Fruit fly (Drosophila melanogaster) whole organism, embryonic: ENCODE data around the gene CG14668.

Experiments used
- Adf1 ChIP-seq: fragments of 200-800 bp; sonication (Bioruptor generic); IDR thresholded peaks from 2 replicates; pipeline ENCODE4 v1.3.6; 2022; ENCODE audit warnings: missing biosample characterization, missing genetic modification characterization
- Aef1 ChIP-seq: fragments of 200-800 bp; sonication (Bioruptor generic); IDR thresholded peaks from 3 replicates; pipeline ENCODE4 v1.3.6; 2022; ENCODE audit warnings: missing biosample characterization, missing genetic modification characterization
- Atf6 ChIP-seq: fragments of 200-800 bp; sonication (Bioruptor generic); IDR thresholded peaks from 2 replicates; pipeline ENCODE4 v1.3.6; 2022; ENCODE audit warnings: missing biosample characterization, missing genetic modification characterization
- B-H2 ChIP-seq: fragments of 200-800 bp; sonication (Bioruptor generic); optimal IDR thresholded peaks from 2 replicates; lab custom pipeline; 2018; ENCODE audit warnings: missing biosample characterization, mild to moderate bottlenecking, missing genetic modification characterization
- BtbVII ChIP-seq: fragments of 200-800 bp; sonication (Bioruptor generic); optimal IDR thresholded peaks from 3 replicates; lab custom pipeline; 2017; ENCODE audit warnings: missing biosample characterization, mild to moderate bottlenecking, missing genetic modification characterization
- CG10366 ChIP-seq: fragments of 200-800 bp; sonication (Bioruptor generic); IDR thresholded peaks from 2 replicates; pipeline ENCODE4 v1.3.6; 2022; ENCODE audit warnings: missing biosample characterization, missing genetic modification characterization
- CG11085 ChIP-seq: fragments of 200-800 bp; sonication (Bioruptor generic); IDR thresholded peaks from 2 replicates; pipeline ENCODE4 v1.3.6; 2022; ENCODE audit warnings: missing biosample characterization, missing genetic modification characterization
- CG1233 ChIP-seq: fragments of 200-800 bp; sonication (Bioruptor generic); optimal IDR thresholded peaks from 4 replicates; lab custom pipeline; 2018; ENCODE audit warnings: missing biosample characterization, mild to moderate bottlenecking, missing genetic modification characterization
- CG15073 ChIP-seq: fragments of 200-800 bp; sonication (Bioruptor generic); optimal IDR thresholded peaks from 2 replicates; lab custom pipeline; 2016; ENCODE audit warnings: missing biosample characterization, missing genetic modification characterization
- CG16863 ChIP-seq: fragments of 200-800 bp; sonication (Bioruptor generic); optimal IDR thresholded peaks from 3 replicates; lab custom pipeline; 2016; ENCODE audit warnings: missing biosample characterization, missing genetic modification characterization
- CG31441 ChIP-seq: fragments of 200-800 bp; sonication (Bioruptor generic); IDR thresholded peaks from 2 replicates; pipeline ENCODE4 v1.3.6; 2022; ENCODE audit warnings: missing biosample characterization, missing genetic modification characterization
- CG3163 ChIP-seq: fragments of 200-800 bp; sonication (Bioruptor generic); optimal IDR thresholded peaks from 3 replicates; lab custom pipeline; 2016; ENCODE audit warnings: missing biosample characterization, missing genetic modification characterization
- CG3281 ChIP-seq: fragments of 200-800 bp; sonication (Bioruptor generic); optimal IDR thresholded peaks from 3 replicates; lab custom pipeline; 2017; ENCODE audit warnings: missing biosample characterization, mild to moderate bottlenecking, missing genetic modification characterization
- CG34224 ChIP-seq: fragments of 200-800 bp; sonication (Bioruptor generic); IDR thresholded peaks from 3 replicates; pipeline ENCODE4 v1.3.6; 2022; ENCODE audit warnings: missing biosample characterization, missing genetic modification characterization; ENCODE audit not compliant: partially characterized antibody
- CG4404 ChIP-seq: fragments of 200-800 bp; sonication (Bioruptor generic); IDR thresholded peaks from 2 replicates; pipeline ENCODE4 v1.3.6; 2022; ENCODE audit warnings: missing biosample characterization, missing genetic modification characterization
- CG4730 ChIP-seq: fragments of 200-800 bp; sonication (Bioruptor generic); IDR thresholded peaks from 2 replicates; pipeline ENCODE4 v1.3.6; 2022; ENCODE audit warnings: missing biosample characterization, missing genetic modification characterization
- CG4820 ChIP-seq: fragments of 200-800 bp; sonication (Bioruptor generic); optimal IDR thresholded peaks from 3 replicates; lab custom pipeline; 2016; ENCODE audit warnings: missing biosample characterization, missing genetic modification characterization
- CG6683 ChIP-seq: fragments of 200-800 bp; sonication (Bioruptor generic); optimal IDR thresholded peaks from 2 replicates; lab custom pipeline; 2017; ENCODE audit warnings: missing biosample characterization, mild to moderate bottlenecking, missing genetic modification characterization, missing genetic modification reagents
- CG7786 ChIP-seq: fragments of 200-800 bp; sonication (Bioruptor generic); optimal IDR thresholded peaks from 2 replicates; lab custom pipeline; 2016; ENCODE audit warnings: missing biosample characterization, missing genetic modification characterization
- CG8478 ChIP-seq: fragments of >200 bp; optimal IDR thresholded peaks from 2 replicates; lab custom pipeline; 2018
- CG8924 ChIP-seq: fragments of 200-800 bp; optimal IDR thresholded peaks from 3 replicates; lab custom pipeline; 2019; ENCODE audit warnings: missing biosample characterization, mild to moderate bottlenecking, missing genetic modification characterization, moderate library complexity
- CHES-1-like ChIP-seq: fragments of 200-800 bp; sonication (Bioruptor generic); optimal IDR thresholded peaks from 2 replicates; lab custom pipeline; 2016; ENCODE audit warnings: missing biosample characterization, missing genetic modification characterization
- Dip3 ChIP-seq: fragments of 200-800 bp; sonication (Bioruptor generic); optimal IDR thresholded peaks from 3 replicates; lab custom pipeline; 2016; ENCODE audit warnings: missing biosample characterization, missing genetic modification characterization
- ERR ChIP-seq: fragments of 200-800 bp; sonication (Bioruptor generic); optimal IDR thresholded peaks from 2 replicates; lab custom pipeline; 2016; ENCODE audit warnings: missing biosample characterization, missing genetic modification characterization
- Ets65A ChIP-seq: fragments of 200-800 bp; sonication (Bioruptor generic); peaks from one replicate; lab custom pipeline; 2016; ENCODE audit warnings: missing biosample characterization, missing genetic modification characterization
- HHEX ChIP-seq: fragments of 200-800 bp; sonication (Bioruptor generic); optimal IDR thresholded peaks from 3 replicates; lab custom pipeline; 2017; ENCODE audit warnings: missing biosample characterization, mild to moderate bottlenecking, missing genetic modification characterization, missing genetic modification reagents
- HmgZ ChIP-seq: fragments of 200-800 bp; sonication (Bioruptor generic); optimal IDR thresholded peaks from 2 replicates; lab custom pipeline; 2018; ENCODE audit warnings: missing biosample characterization, mild to moderate bottlenecking, missing genetic modification characterization
- Hr39 ChIP-seq: fragments of >200 bp; optimal IDR thresholded peaks from 2 replicates; lab custom pipeline; 2017
- Lhr ChIP-seq: fragments of 200-800 bp; sonication (Bioruptor generic); optimal IDR thresholded peaks from 3 replicates; lab custom pipeline; 2017; ENCODE audit warnings: mild to moderate bottlenecking, missing biosample characterization, missing genetic modification reagents, missing genetic modification characterization
- MTF-1 ChIP-seq: fragments of 200-800 bp; sonication (Bioruptor generic); optimal IDR thresholded peaks from 2 replicates; lab custom pipeline; 2018; ENCODE audit warnings: missing biosample characterization, mild to moderate bottlenecking, missing genetic modification characterization, borderline replicate concordance
- Myb ChIP-seq: fragments of 200-800 bp; sonication (Bioruptor generic); optimal IDR thresholded peaks from 2 replicates; lab custom pipeline; 2016; ENCODE audit warnings: missing biosample characterization, missing genetic modification characterization
- NFAT ChIP-seq: fragments of 200-800 bp; sonication (Bioruptor generic); IDR thresholded peaks from 2 replicates; pipeline ENCODE4 v1.3.6; 2022; ENCODE audit warnings: missing biosample characterization, missing genetic modification characterization
- Oli ChIP-seq: fragments of 200-800 bp; sonication (Bioruptor generic); optimal IDR thresholded peaks from 2 replicates; lab custom pipeline; 2018; ENCODE audit warnings: missing biosample characterization, mild to moderate bottlenecking, missing genetic modification characterization, moderate library complexity
- Optix ChIP-seq: fragments of 200-800 bp; sonication (Bioruptor generic); IDR thresholded peaks from 3 replicates; pipeline ENCODE4 v1.3.6; 2022; ENCODE audit warnings: missing biosample characterization, missing genetic modification characterization
- Ravus ChIP-seq: fragments of 200-800 bp; sonication (Bioruptor generic); IDR thresholded peaks from 2 replicates; pipeline ENCODE4 v1.3.6; 2022; ENCODE audit warnings: missing biosample characterization, missing genetic modification characterization
- Sin3A ChIP-seq: fragments of >200 bp; optimal IDR thresholded peaks from 2 replicates; lab custom pipeline; 2018
- Vsx1 ChIP-seq: fragments of 200-800 bp; sonication (Bioruptor generic); optimal IDR thresholded peaks from 2 replicates; lab custom pipeline; 2017; ENCODE audit warnings: missing biosample characterization, mild to moderate bottlenecking, missing genetic modification characterization, missing genetic modification reagents
- ara ChIP-seq: fragments of 200-800 bp; sonication (Bioruptor generic); IDR thresholded peaks from 2 replicates; pipeline ENCODE4 v1.3.6; 2022; ENCODE audit warnings: missing biosample characterization, missing genetic modification characterization
- bigmax ChIP-seq: fragments of 200-800 bp; sonication (Bioruptor generic); optimal IDR thresholded peaks from 2 replicates; lab custom pipeline; 2018; ENCODE audit warnings: missing biosample characterization, mild to moderate bottlenecking, missing genetic modification characterization
- cad ChIP-seq: fragments of >200 bp; optimal IDR thresholded peaks from 2 replicates; lab custom pipeline; 2017; ENCODE audit warnings: missing biosample characterization, missing genetic modification characterization
- crol ChIP-seq: fragments of 200-800 bp; sonication (Bioruptor generic); IDR thresholded peaks from 2 replicates; pipeline ENCODE4 v1.3.6; 2022; ENCODE audit warnings: missing biosample characterization, missing genetic modification characterization
- eve ChIP-seq, 2 experiments: fragments of >200 bp; optimal IDR thresholded peaks; 2 replicates each; lab custom pipeline; 2017; ENCODE audit warnings: missing biosample characterization in 2 of 2, missing genetic modification characterization in 2 of 2
- fru ChIP-seq: fragments of >200 bp; optimal IDR thresholded peaks from 2 replicates; lab custom pipeline; 2017
- ftz-f1 ChIP-seq: fragments of 200-800 bp; sonication (Bioruptor generic); optimal IDR thresholded peaks from 2 replicates; lab custom pipeline; 2016; ENCODE audit warnings: missing biosample characterization, missing genetic modification characterization
- mirr ChIP-seq: fragments of 200-800 bp; sonication (Bioruptor generic); optimal IDR thresholded peaks from 3 replicates; lab custom pipeline; 2018; ENCODE audit warnings: missing biosample characterization, mild to moderate bottlenecking, missing genetic modification characterization
- odd ChIP-seq: fragments of 200-800 bp; sonication (Bioruptor generic); optimal IDR thresholded peaks from 2 replicates; lab custom pipeline; 2017; ENCODE audit warnings: missing biosample characterization, mild to moderate bottlenecking, missing genetic modification characterization
- prd ChIP-seq, 3 experiments: fragments of >200 bp in 2 of 3; fragments of 200-800 bp in 1 of 3; sonication (Bioruptor generic) in 1 of 3; optimal IDR thresholded peaks in 2 of 3; IDR thresholded peaks in 1 of 3; 2 replicates in 2 of 3; 3 replicates in 1 of 3; pipeline versions ENCODE4 v1.3.6 to Lab custom; 2017 to 2022; ENCODE audit warnings: missing biosample characterization in 1 of 3, missing genetic modification characterization in 1 of 3
- pros ChIP-seq: fragments of 200-800 bp; sonication (Bioruptor generic); optimal IDR thresholded peaks from 3 replicates; lab custom pipeline; 2019; ENCODE audit warnings: missing biosample characterization, mild to moderate bottlenecking, missing genetic modification characterization, moderate library complexity
- ranshi ChIP-seq: fragments of 200-800 bp; sonication (Bioruptor generic); IDR thresholded peaks from 2 replicates; pipeline ENCODE4 v1.3.6; 2022; ENCODE audit warnings: missing biosample characterization, missing genetic modification characterization
- salm ChIP-seq: fragments of 200-800 bp; sonication (Bioruptor generic); optimal IDR thresholded peaks from 2 replicates; lab custom pipeline; 2018; ENCODE audit warnings: missing biosample characterization, mild to moderate bottlenecking, missing genetic modification characterization
- sob ChIP-seq: fragments of 200-800 bp; sonication (Bioruptor generic); IDR thresholded peaks from 2 replicates; pipeline ENCODE4 v1.3.6; 2022; ENCODE audit warnings: missing biosample characterization, missing genetic modification characterization
- tna ChIP-seq: fragments of 200-800 bp; sonication (Bioruptor generic); IDR thresholded peaks from 2 replicates; pipeline ENCODE4 v1.3.6; 2022; ENCODE audit warnings: missing biosample characterization, missing genetic modification characterization; ENCODE audit not compliant: partially characterized antibody

The CG14668 gene

DNA sequence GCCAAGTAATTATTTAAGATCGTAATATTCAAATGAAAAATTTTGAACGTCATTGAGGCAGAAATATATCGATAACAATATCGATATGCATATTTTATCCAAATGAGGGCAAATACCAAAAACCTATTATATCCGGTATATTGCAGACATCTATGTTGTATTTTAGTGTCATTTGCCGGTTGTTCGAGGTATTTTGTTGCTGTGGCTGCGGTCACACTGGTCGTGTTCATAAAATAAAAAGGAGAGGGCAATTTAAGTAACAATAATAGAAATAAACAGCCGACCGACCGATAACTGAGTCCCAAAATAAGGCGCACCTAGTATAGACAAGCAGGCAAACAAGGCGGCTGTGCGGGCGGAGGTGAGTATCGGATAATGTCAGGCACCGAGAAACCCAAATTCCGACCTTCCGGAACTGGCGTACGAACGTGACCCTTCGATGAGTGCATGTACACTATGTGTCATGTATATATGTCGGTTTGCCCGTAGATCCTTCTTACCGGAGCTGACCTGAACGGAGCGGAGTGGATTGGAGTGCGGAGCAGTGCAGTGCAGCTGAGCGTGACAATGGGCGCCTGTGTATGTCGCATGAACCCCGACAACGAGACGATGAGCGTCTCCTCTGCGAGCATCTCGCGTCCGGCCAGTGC lies 6.4 kb upstream of the CG14668 start, which contains the start of gene CG1172 (continued):
- TF ChIP-seq CG11085 (no peak), CHES-1-like (GFP tag; lab: Kevin White, UChicago) (peak; percentile 18), tna (no peak; the same call in 1 of the 2 replicates), NFAT (no peak), Sin3A (lab: Kevin White, UChicago) (peak; percentile 12), CG8924 (tag; lab: Kevin White, UChicago) (no peak), CG4404 (GFP tag; lab: Robert Waterston, UW) (no peak), CG4820 (GFP tag; lab: Kevin White, UChicago) (no peak), Atf6 (GFP tag; lab: Robert Waterston, UW) (no peak), Optix (no peak), Dip3 (GFP tag; lab: Kevin White, UChicago) (no peak), bigmax (GFP tag; lab: Kevin White, UChicago) (no peak), Ets65A (GFP tag; lab: Kevin White, UChicago) (peak; percentile 77), Hr39 (lab: Kevin White, UChicago) (no peak), Myb (GFP tag; lab: Kevin White, UChicago) (peak; percentile 58), pros (no peak), CG6683 (no peak), CG10366 (GFP tag; lab: Robert Waterston, UW) (no peak), ranshi (no peak), crol (no peak), odd (no peak), prd (optimal IDR thresholded peaks at IDR 0.05; lab: Kevin White, UChicago) (no peak), prd (GFP tag; IDR thresholded peaks at IDR 0.05; lab: Robert Waterston, UW) (no peak), cad (GFP tag; lab: Kevin White, UChicago) (no peak), ftz-f1 (GFP tag; lab: Kevin White, UChicago) (peak; percentile 47), Aef1 (GFP tag; lab: Robert Waterston, UW) (no peak), CG31441 (no peak; the same call in 1 of the 2 replicates), sob (no peak), fru (no peak), ara (no peak), CG15073 (GFP tag; lab: Kevin White, UChicago) (no peak), CG16863 (GFP tag; lab: Kevin White, UChicago) (no peak), Vsx1 (GFP tag; lab: Kevin White, UChicago) (no peak), B-H2 (GFP tag; lab: Kevin White, UChicago) (peak; percentile 29), CG4730 (GFP tag; lab: Robert Waterston, UW) (no peak), CG3163 (GFP tag; lab: Kevin White, UChicago) (no peak), mirr (GFP tag; lab: Kevin White, UChicago) (peak; percentile 7), CG1233 (GFP tag; lab: Kevin White, UChicago) (no peak), salm (no peak), CG34224 (GFP tag; lab: Robert Waterston, UW) (peak; percentile 76), CG8478 (no peak), BtbVII (GFP tag; lab: Kevin White, UChicago) (no peak), Adf1 (no peak), ERR (GFP tag; lab: Kevin White, UChicago) (no peak), CG7786 (GFP tag; lab: Kevin White, UChicago) (no peak), eve (GFP tag; optimal IDR thresholded peaks at IDR 0.05; lab: Kevin White, UChicago) (no peak), Oli (tag; lab: Kevin White, UChicago) (no peak), Ravus (GFP tag; lab: Robert Waterston, UW) (no peak), Lhr (GFP tag; lab: Kevin White, UChicago) (peak; percentile 78), CG3281 (peak; percentile 21), HHEX (GFP tag; lab: Kevin White, UChicago) (no peak), MTF-1 (no peak), HmgZ (tag; lab: Kevin White, UChicago) (peak; percentile 63)
